Fruit fly (Drosophila melanogaster) whole organism, embryonic: ENCODE measurements around the gene Pi4KIIalpha.

Experiments
- Adf1 ChIP-seq: fragments of 200-800 bp; sonication (Bioruptor generic); IDR thresholded peaks from 2 replicates; pipeline ENCODE4 v1.3.6; 2022; ENCODE audit warnings: missing biosample characterization, missing genetic modification characterization
- Antp ChIP-seq: fragments of 200-800 bp; sonication (Bioruptor generic); optimal IDR thresholded peaks from 3 replicates; lab custom pipeline; 2016; ENCODE audit warnings: missing biosample characterization, missing genetic modification characterization
- Bdp1 ChIP-seq: fragments of 200-800 bp; sonication (Bioruptor generic); optimal IDR thresholded peaks from 3 replicates; lab custom pipeline; 2016; ENCODE audit warnings: missing biosample characterization, missing genetic modification characterization
- Bteb2 ChIP-seq: fragments of 200-800 bp; sonication (Bioruptor generic); optimal IDR thresholded peaks from 2 replicates; lab custom pipeline; 2016; ENCODE audit warnings: missing biosample characterization, missing genetic modification characterization
- CG11560 ChIP-seq: fragments of 200-800 bp; sonication (Bioruptor generic); IDR thresholded peaks from 3 replicates; pipeline ENCODE4 v1.3.6; 2022; ENCODE audit warnings: missing biosample characterization, missing genetic modification characterization
- CG11695 ChIP-seq: fragments of 200-800 bp; sonication (Bioruptor generic); IDR thresholded peaks from 3 replicates; pipeline ENCODE4 v1.3.6; 2022; ENCODE audit warnings: missing biosample characterization, missing genetic modification characterization
- CG13123 ChIP-seq: fragments of 200-800 bp; sonication (Bioruptor generic); optimal IDR thresholded peaks from 2 replicates; lab custom pipeline; 2016; ENCODE audit warnings: missing biosample characterization, missing genetic modification characterization
- CG14710 ChIP-seq: fragments of 200-800 bp; sonication (Bioruptor generic); optimal IDR thresholded peaks from 3 replicates; lab custom pipeline; 2019; ENCODE audit warnings: missing biosample characterization, mild to moderate bottlenecking, missing genetic modification characterization, moderate library complexity
- CG31224 ChIP-seq: fragments of 200-800 bp; sonication (Bioruptor generic); IDR thresholded peaks from 2 replicates; pipeline ENCODE4 v1.3.6; 2022; ENCODE audit warnings: missing biosample characterization, missing genetic modification characterization
- CG3163 ChIP-seq: fragments of 200-800 bp; sonication (Bioruptor generic); optimal IDR thresholded peaks from 3 replicates; lab custom pipeline; 2016; ENCODE audit warnings: missing biosample characterization, missing genetic modification characterization
- CG33213 ChIP-seq: fragments of 200-800 bp; sonication (Bioruptor generic); optimal IDR thresholded peaks from 3 replicates; lab custom pipeline; 2016; ENCODE audit warnings: missing biosample characterization, missing genetic modification characterization
- CG6813 ChIP-seq: fragments of 200-800 bp; sonication (Bioruptor generic); optimal IDR thresholded peaks from 2 replicates; lab custom pipeline; 2017; ENCODE audit warnings: missing biosample characterization, missing genetic modification characterization, mild to moderate bottlenecking, moderate library complexity, missing genetic modification reagents
- CG9876 ChIP-seq: fragments of 200-800 bp; sonication (Bioruptor generic); optimal IDR thresholded peaks from 2 replicates; lab custom pipeline; 2016; ENCODE audit warnings: missing biosample characterization, missing genetic modification characterization
- CTCF ChIP-seq: fragments of 200-800 bp; sonication (Bioruptor generic); optimal IDR thresholded peaks from 2 replicates; lab custom pipeline; 2017; ENCODE audit warnings: missing biosample characterization, mild to moderate bottlenecking, missing genetic modification characterization, moderate library complexity
- Chrac-16 ChIP-seq: fragments of 200-800 bp; sonication (Bioruptor generic); optimal IDR thresholded peaks from 3 replicates; lab custom pipeline; 2016; ENCODE audit warnings: missing biosample characterization, missing genetic modification characterization
- CoRest ChIP-seq: fragments of 200-800 bp; sonication (Bioruptor generic); optimal IDR thresholded peaks from 3 replicates; lab custom pipeline; 2018; ENCODE audit warnings: missing biosample characterization, mild to moderate bottlenecking, missing genetic modification characterization, moderate library complexity
- Dbx ChIP-seq: fragments of 200-800 bp; sonication (Bioruptor generic); IDR thresholded peaks from 3 replicates; pipeline ENCODE4 v1.3.6; 2022; ENCODE audit warnings: missing biosample characterization, missing genetic modification characterization
- Dll ChIP-seq: fragments of 200-800 bp; sonication (Bioruptor generic); IDR thresholded peaks from 4 replicates; pipeline ENCODE4 v1.3.6; 2022; ENCODE audit warnings: missing biosample characterization, missing genetic modification characterization; ENCODE audit not compliant: partially characterized antibody
- E2f2 ChIP-seq: fragments of 200-800 bp; sonication (Bioruptor generic); IDR thresholded peaks from 2 replicates; pipeline ENCODE4 v1.3.6; 2022; ENCODE audit warnings: missing biosample characterization, missing genetic modification characterization
- Fer2 ChIP-seq: fragments of 200-800 bp; sonication (Bioruptor generic); optimal IDR thresholded peaks from 2 replicates; lab custom pipeline; 2018; ENCODE audit warnings: missing biosample characterization, mild to moderate bottlenecking, missing genetic modification characterization, moderate library complexity
- Fer3 ChIP-seq: fragments of 200-800 bp; sonication (Bioruptor generic); optimal IDR thresholded peaks from 2 replicates; lab custom pipeline; 2018; ENCODE audit warnings: missing biosample characterization, mild to moderate bottlenecking, missing genetic modification characterization, moderate library complexity
- H15 ChIP-seq: fragments of 200-800 bp; sonication (Bioruptor generic); IDR thresholded peaks from 3 replicates; pipeline ENCODE4 v1.3.6; 2022; ENCODE audit warnings: missing biosample characterization, missing genetic modification characterization
- HmgD ChIP-seq: fragments of 200-800 bp; sonication (Bioruptor generic); optimal IDR thresholded peaks from 3 replicates; lab custom pipeline; 2016; ENCODE audit warnings: missing biosample characterization, missing genetic modification characterization
- Hmx ChIP-seq: fragments of 200-800 bp; sonication (Bioruptor generic); optimal IDR thresholded peaks from 2 replicates; lab custom pipeline; 2016; ENCODE audit warnings: missing biosample characterization, missing genetic modification characterization
- Hr78 ChIP-seq, 2 experiments: fragments of 200-800 bp in 1 of 2; fragments of >200 bp in 1 of 2; sonication (Bioruptor generic) in 1 of 2; optimal IDR thresholded peaks; 2 replicates each; lab custom pipeline; 2017 to 2019; ENCODE audit warnings: missing biosample characterization in 2 of 2, missing genetic modification characterization in 2 of 2, mild to moderate bottlenecking in 1 of 2, moderate library complexity in 1 of 2
- Kr ChIP-seq: fragments of 200-800 bp; sonication (Bioruptor generic); optimal IDR thresholded peaks from 2 replicates; lab custom pipeline; 2017; ENCODE audit warnings: missing biosample characterization, mild to moderate bottlenecking, missing genetic modification characterization
- Mes4 ChIP-seq: fragments of 200-800 bp; sonication (Bioruptor generic); optimal IDR thresholded peaks from 2 replicates; lab custom pipeline; 2016; ENCODE audit warnings: missing biosample characterization, missing genetic modification characterization
- Tbp ChIP-seq: fragments of >200 bp; optimal IDR thresholded peaks from 2 replicates; lab custom pipeline; 2018; ENCODE audit warnings: missing biosample characterization, missing genetic modification characterization
- amos ChIP-seq: fragments of 200-800 bp; sonication (Bioruptor generic); IDR thresholded peaks from 2 replicates; pipeline ENCODE4 v1.3.6; 2022; ENCODE audit warnings: missing biosample characterization, missing genetic modification characterization; ENCODE audit not compliant: partially characterized antibody
- ash1 ChIP-seq: fragments of 200-800 bp; sonication (Bioruptor generic); optimal IDR thresholded peaks from 2 replicates; lab custom pipeline; 2018; ENCODE audit warnings: missing biosample characterization, mild to moderate bottlenecking, missing genetic modification characterization
- cato ChIP-seq: fragments of 200-800 bp; sonication (Bioruptor generic); optimal IDR thresholded peaks from 2 replicates; lab custom pipeline; 2016; ENCODE audit warnings: missing biosample characterization, missing genetic modification characterization, borderline replicate concordance
- cg ChIP-seq: fragments of 200-800 bp; sonication (Bioruptor generic); optimal IDR thresholded peaks from 3 replicates; lab custom pipeline; 2019; ENCODE audit warnings: missing biosample characterization, mild to moderate bottlenecking, missing genetic modification characterization, moderate library complexity
- chif ChIP-seq, 2 experiments: fragments of 200-800 bp; sonication (Bioruptor generic); optimal IDR thresholded peaks; 3 replicates each; lab custom pipeline; 2016; ENCODE audit warnings: missing biosample characterization in 2 of 2, missing genetic modification characterization in 2 of 2
- dimm ChIP-seq: fragments of 200-800 bp; sonication (Bioruptor generic); IDR thresholded peaks from 2 replicates; pipeline ENCODE4 v1.3.6; 2022; ENCODE audit warnings: missing biosample characterization, missing genetic modification characterization
- dm ChIP-seq: fragments of 200-800 bp; sonication (Bioruptor generic); optimal IDR thresholded peaks from 3 replicates; lab custom pipeline; 2016; ENCODE audit warnings: missing biosample characterization, missing genetic modification characterization
- grau ChIP-seq: fragments of 200-800 bp; optimal IDR thresholded peaks from 3 replicates; lab custom pipeline; 2019; ENCODE audit warnings: missing biosample characterization, mild to moderate bottlenecking, missing genetic modification characterization, moderate library complexity
- gsb ChIP-seq: fragments of 200-800 bp; sonication (Bioruptor generic); IDR thresholded peaks from 2 replicates; pipeline ENCODE4 v1.3.6; 2022; ENCODE audit warnings: missing biosample characterization, missing genetic modification characterization
- hbn ChIP-seq: fragments of 200-800 bp; sonication (Bioruptor generic); IDR thresholded peaks from 2 replicates; pipeline ENCODE4 v1.3.6; 2022; ENCODE audit warnings: missing biosample characterization, missing genetic modification characterization; ENCODE audit not compliant: partially characterized antibody
- kay ChIP-seq: fragments of 200-800 bp; sonication (Bioruptor generic); optimal IDR thresholded peaks from 2 replicates; lab custom pipeline; 2016; ENCODE audit warnings: missing biosample characterization, missing genetic modification characterization
- lab ChIP-seq: fragments of 200-800 bp; sonication (Bioruptor generic); optimal IDR thresholded peaks from 3 replicates; lab custom pipeline; 2017; ENCODE audit warnings: missing biosample characterization, missing genetic modification characterization, mild to moderate bottlenecking, moderate library complexity, missing genetic modification reagents
- lilli ChIP-seq: fragments of 200-800 bp; sonication (Bioruptor generic); optimal IDR thresholded peaks from 3 replicates; lab custom pipeline; 2016; ENCODE audit warnings: missing biosample characterization, missing genetic modification characterization
- scrt ChIP-seq: fragments of 200-800 bp; sonication (Bioruptor generic); optimal IDR thresholded peaks from 2 replicates; lab custom pipeline; 2018; ENCODE audit warnings: missing biosample characterization, mild to moderate bottlenecking, missing genetic modification characterization, moderate library complexity
- shn ChIP-seq: fragments of 200-800 bp; sonication (Bioruptor generic); optimal IDR thresholded peaks from 3 replicates; lab custom pipeline; 2016; ENCODE audit warnings: missing biosample characterization, missing genetic modification characterization
- sqz ChIP-seq: fragments of 200-800 bp; sonication (Bioruptor generic); optimal IDR thresholded peaks from 3 replicates; lab custom pipeline; 2018; ENCODE audit warnings: missing biosample characterization, mild to moderate bottlenecking, missing genetic modification characterization
- sr ChIP-seq: fragments of 200-800 bp; sonication (Bioruptor generic); IDR thresholded peaks from 3 replicates; pipeline ENCODE4 v1.3.6; 2022; ENCODE audit warnings: missing biosample characterization, missing genetic modification characterization
- stwl ChIP-seq: fragments of 200-800 bp; sonication (Bioruptor generic); optimal IDR thresholded peaks from 3 replicates; lab custom pipeline; 2018; ENCODE audit warnings: missing biosample characterization, mild to moderate bottlenecking, missing genetic modification characterization, moderate library complexity
- trh ChIP-seq: fragments of 200-800 bp; sonication (Bioruptor generic); optimal IDR thresholded peaks from 2 replicates; lab custom pipeline; 2016; ENCODE audit warnings: missing biosample characterization, missing genetic modification characterization
- ttk ChIP-seq: fragments of 200-800 bp; sonication (Bioruptor generic); IDR thresholded peaks from 2 replicates; pipeline ENCODE4 v2.1.2; 2022; ENCODE audit warnings: missing biosample characterization, missing genetic modification characterization
- tx ChIP-seq: fragments of 200-800 bp; sonication (Bioruptor generic); optimal IDR thresholded peaks from 2 replicates; lab custom pipeline; 2016; ENCODE audit warnings: missing biosample characterization, missing genetic modification characterization
- wek ChIP-seq: fragments of 200-800 bp; sonication (Bioruptor generic); optimal IDR thresholded peaks from 3 replicates; lab custom pipeline; 2018; ENCODE audit warnings: missing biosample characterization, mild to moderate bottlenecking, missing genetic modification characterization, moderate library complexity
- zf30C ChIP-seq: fragments of 200-800 bp; sonication (Bioruptor generic); optimal IDR thresholded peaks from 3 replicates; lab custom pipeline; 2018; ENCODE audit warnings: missing biosample characterization, mild to moderate bottlenecking, missing genetic modification characterization

The Pi4KIIalpha gene

DNA sequence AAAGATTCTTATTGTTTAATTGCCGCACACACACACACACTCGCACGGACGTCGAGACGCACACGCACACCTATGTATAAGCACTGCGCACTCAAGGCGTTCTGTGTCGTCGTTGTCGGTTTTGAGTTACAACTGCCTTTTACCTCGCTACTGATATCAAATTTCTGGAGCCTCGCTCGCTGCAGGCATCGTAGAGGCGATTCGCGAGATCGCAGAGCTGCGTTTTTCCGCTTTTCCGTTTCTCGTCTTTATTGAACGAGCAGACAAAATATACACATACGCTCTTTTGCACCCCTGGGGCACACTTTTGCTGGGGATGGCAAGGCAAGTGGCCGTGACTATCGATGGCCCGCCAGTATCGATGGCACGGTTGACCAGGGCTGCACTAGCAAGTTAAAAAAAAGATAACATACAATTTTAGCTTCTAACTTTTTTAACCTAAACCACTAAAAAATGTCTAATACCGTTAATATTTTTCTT is 15.9 kb downstream of the Pi4KIIalpha start, which contains the start of gene CG2519 (continued):
- peak; percentile 27 for TF ChIP-seq Fer2 (tag; lab: Kevin White, UChicago)
- TF ChIP-seq CG33213 (GFP tag; lab: Kevin White, UChicago): peak; percentile 52
- no peak for TF ChIP-seq CG6813 (GFP tag; lab: Kevin White, UChicago)
- peak; percentile 39; the same call in 1 of the 2 replicates for TF ChIP-seq CG31224 (GFP tag; lab: Robert Waterston, UW)
- peak; percentile 61 for TF ChIP-seq E2f2 (GFP tag; lab: Robert Waterston, UW)
- TF ChIP-seq dimm (GFP tag; lab: Robert Waterston, UW): no peak
- TF ChIP-seq kay (GFP tag; lab: Kevin White, UChicago): no peak
- no peak for TF ChIP-seq lab (GFP tag; lab: Kevin White, UChicago)
- no peak for TF ChIP-seq cato
- no peak for TF ChIP-seq Hr78 (GFP tag; optimal IDR thresholded peaks at IDR 0.05; lab: Kevin White, UChicago)
- TF ChIP-seq cg (GFP tag; lab: Kevin White, UChicago): peak; percentile 98
- TF ChIP-seq Antp (GFP tag; lab: Kevin White, UChicago): peak; percentile 58
- TF ChIP-seq Chrac-16: peak; percentile 49
- peak; percentile 22 for TF ChIP-seq tx (GFP tag; lab: Kevin White, UChicago)
- no peak for TF ChIP-seq CG9876 (GFP tag; lab: Kevin White, UChicago)
- 0 out of 3 replicates have a peak, but pooled peaks have one; percentile 19 for TF ChIP-seq CG11695 (GFP tag; lab: Robert Waterston, UW)
- peak; percentile 33 to 51 for TF ChIP-seq chif (GFP tag; optimal IDR thresholded peaks at IDR 0.05; lab: Kevin White, UChicago)
- peak; percentile 31; the same call in 1 of the 2 replicates for TF ChIP-seq gsb (GFP tag; lab: Robert Waterston, UW)
- peak; percentile 39 for TF ChIP-seq Bdp1
- peak; percentile 22 for TF ChIP-seq wek
- peak; percentile 82 for TF ChIP-seq CG14710 (tag; lab: Kevin White, UChicago)
- peak; percentile 98 for TF ChIP-seq amos (GFP tag; lab: Robert Waterston, UW)
- TF ChIP-seq ttk (GFP tag; lab: Robert Waterston, UW): peak; percentile 48; the same call in 1 of the 2 replicates
- no peak for TF ChIP-seq CoRest (tag; lab: Kevin White, UChicago)
- TF ChIP-seq CG3163: peak; percentile 41
- TF ChIP-seq H15 (GFP tag; lab: Robert Waterston, UW): peak; percentile 45; the same call in 1 of the 3 replicates
- no peak for TF ChIP-seq Kr
- no peak for TF ChIP-seq CTCF
- TF ChIP-seq Mes4 (GFP tag; lab: Kevin White, UChicago): no peak
- peak; percentile 51 for TF ChIP-seq dm (GFP tag; lab: Kevin White, UChicago)
- no peak for TF ChIP-seq ash1 (GFP tag; lab: Kevin White, UChicago)
- TF ChIP-seq Dbx (GFP tag; lab: Robert Waterston, UW): peak; percentile 71
- TF ChIP-seq Fer3 (tag; lab: Kevin White, UChicago): no peak
- no peak for TF ChIP-seq scrt (GFP tag; lab: Kevin White, UChicago)
- TF ChIP-seq CG11560 (tag; lab: Robert Waterston, UW): 0 out of 3 replicates have a peak, but pooled peaks have one; percentile 39
- TF ChIP-seq Dll (GFP tag; lab: Robert Waterston, UW): peak; percentile 89
- TF ChIP-seq trh (GFP tag; lab: Kevin White, UChicago): peak; percentile 41
- TF ChIP-seq HmgD (GFP tag; lab: Kevin White, UChicago): peak; percentile 78
- TF ChIP-seq stwl (tag; lab: Kevin White, UChicago): no peak
- peak; percentile 61 for TF ChIP-seq Bteb2 (GFP tag; lab: Kevin White, UChicago)
- no peak for TF ChIP-seq CG13123
- TF ChIP-seq Hmx (GFP tag; lab: Kevin White, UChicago): no peak
- peak; percentile 80 for TF ChIP-seq hbn
- no peak for TF ChIP-seq Tbp (GFP tag; lab: Kevin White, UChicago)
- TF ChIP-seq zf30C (GFP tag; lab: Kevin White, UChicago): no peak
- TF ChIP-seq Adf1 (GFP tag; lab: Robert Waterston, UW): peak; percentile 69
- TF ChIP-seq lilli (GFP tag; lab: Kevin White, UChicago): peak; percentile 77
- no peak for TF ChIP-seq sr (GFP tag; lab: Robert Waterston, UW)
- TF ChIP-seq sqz (GFP tag; lab: Kevin White, UChicago): no peak
- no peak for TF ChIP-seq grau (tag; lab: Kevin White, UChicago)
- peak; percentile 65 for TF ChIP-seq shn (GFP tag; lab: Kevin White, UChicago)
